Fruit fly (Drosophila melanogaster) whole organism, prepupa: ENCODE data around the gene CG31928.

Experiments used
- CG11762 ChIP-seq: fragments of 200-800 bp; sonication (Bioruptor generic); optimal IDR thresholded peaks from 3 replicates; lab custom pipeline; 2016; ENCODE audit warnings: missing biosample characterization, missing genetic modification characterization; ENCODE audit not compliant: insufficient read depth
- CG16779 ChIP-seq: fragments of 200-800 bp; sonication (Bioruptor generic); optimal IDR thresholded peaks from 3 replicates; lab custom pipeline; 2017; ENCODE audit warnings: missing biosample characterization, mild to moderate bottlenecking, missing genetic modification characterization
- CG6854 ChIP-seq: fragments of 200-800 bp; sonication (Bioruptor generic); optimal IDR thresholded peaks from 2 replicates; lab custom pipeline; 2017; ENCODE audit warnings: missing biosample characterization, mild to moderate bottlenecking, missing genetic modification characterization

DNA sequence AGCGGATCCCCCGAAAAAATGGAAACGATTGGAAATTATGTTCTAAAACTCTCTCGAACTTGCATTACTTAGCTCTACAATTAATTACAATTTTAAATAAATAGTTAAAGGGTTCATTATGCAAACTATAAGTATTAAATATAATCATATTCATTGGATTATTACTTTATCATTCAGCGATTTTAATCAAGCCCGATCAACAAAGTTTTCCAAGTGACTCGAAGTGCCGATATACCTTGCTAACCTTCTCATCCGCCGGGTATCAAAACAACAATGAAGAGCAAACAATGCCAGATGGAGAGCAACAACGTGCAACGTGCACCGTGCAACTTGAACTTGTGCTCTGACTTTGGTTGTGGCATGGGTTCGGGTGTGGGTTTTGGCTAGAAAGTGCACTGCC lies 35.8 kb upstream of the CG31928 start:
- TF ChIP-seq CG6854 (GFP tag; lab: Kevin White, UChicago) = no peak
- peak; percentile 22 for TF ChIP-seq CG11762 (GFP tag; lab: Kevin White, UChicago)
- TF ChIP-seq CG16779 (tag; lab: Kevin White, UChicago) = no peak
